Worm (Caenorhabditis elegans) whole organism, midembryonic: Measurements from ENCODE around the gene bbs-8.

Experiments used
- T22C8.4 ChIP-seq: fragments of 200-800 bp; sonication (Bioruptor generic); IDR thresholded peaks from 2 replicates; pipeline ENCODE4 v1.3.6; 2022; ENCODE audit warnings: missing genetic modification characterization, missing compliant biosample characterization
- cog-1 ChIP-seq: sonication (generic microtip); optimal IDR thresholded peaks from 2 replicates; lab custom pipeline; 2016; ENCODE audit warnings: missing genetic modification characterization, missing compliant biosample characterization
- flt-1 ChIP-seq: fragments of 200-800 bp; sonication (Bioruptor generic); IDR thresholded peaks from 2 replicates; pipeline ENCODE4 v1.3.6; 2022; ENCODE audit warnings: missing genetic modification characterization, missing compliant biosample characterization
- klf-2 ChIP-seq: fragments of 200-800 bp; sonication (Bioruptor generic); conservative IDR thresholded peaks from 2 replicates; pipeline ENCODE4 v1.3.6; 2022; ENCODE audit warnings: missing genetic modification reagents, missing genetic modification characterization, missing compliant biosample characterization
- med-1 ChIP-seq: sonication (generic microtip); optimal IDR thresholded peaks from 2 replicates; lab custom pipeline; 2017; ENCODE audit warnings: missing genetic modification characterization, mild to moderate bottlenecking, missing compliant biosample characterization, antibody characterized with exemption, missing genetic modification reagents; ENCODE audit not compliant: insufficient read depth
- ref-1 ChIP-seq: fragments of 200-800 bp; sonication (Bioruptor generic); conservative IDR thresholded peaks from 2 replicates; pipeline ENCODE4 v1.3.6; 2022; ENCODE audit warnings: missing genetic modification reagents, missing genetic modification characterization, missing compliant biosample characterization
- tab-1 ChIP-seq: fragments of 200-800 bp; sonication (Bioruptor generic); IDR thresholded peaks from 2 replicates; pipeline ENCODE4 v1.3.6; 2022; ENCODE audit warnings: missing genetic modification characterization, missing compliant biosample characterization
- ztf-23 ChIP-seq: fragments of 200-800 bp; sonication (Bioruptor generic); IDR thresholded peaks from 2 replicates; pipeline ENCODE4 v1.3.6; 2022; ENCODE audit warnings: missing genetic modification reagents, missing genetic modification characterization, missing compliant biosample characterization
- ztf-29 ChIP-seq: fragments of 200-800 bp; sonication (Bioruptor generic); IDR thresholded peaks from 2 replicates; pipeline ENCODE4 v1.3.6; 2022; ENCODE audit warnings: missing genetic modification reagents, missing genetic modification characterization, missing compliant biosample characterization

Gene bbs-8

ce11 chrV:6780166-6780565 is 15.3 kb upstream of the bbs-8 start, which contains the start of gene ZC404.15:
ZC404.15 (plus strand) TSS chrV:6780466.
- TF ChIP-seq T22C8.4 (GFP tag; lab: Robert Waterston, UW) (no peak), med-1 (GFP tag; lab: Kevin White, UChicago) (no peak), cog-1 (tag; lab: Kevin White, UChicago) (no peak), ztf-23 (GFP tag; lab: Robert Waterston, UW) (no peak), klf-2 (no peak), ref-1 (GFP tag; lab: Robert Waterston, UW) (no peak), flt-1 (GFP tag; lab: Robert Waterston, UW) (no peak), ztf-29 (GFP tag; lab: Robert Waterston, UW) (no peak), tab-1 (GFP tag; lab: Robert Waterston, UW) (no peak)

ce11 chrV:6778457-6778856 is 13.6 kb upstream of the bbs-8 start:
- TF ChIP-seq cog-1 (tag; lab: Kevin White, UChicago) (no peak), ref-1 (GFP tag; lab: Robert Waterston, UW) (no peak), ztf-29 (GFP tag; lab: Robert Waterston, UW) (no peak), flt-1 (GFP tag; lab: Robert Waterston, UW) (no peak), med-1 (GFP tag; lab: Kevin White, UChicago) (no peak), klf-2 (no peak)

ce11 chrV:6775708-6776107 is 10.8 kb upstream of the bbs-8 start, which contains the start of gene srh-28:
srh-28 (minus strand) TSS chrV:6775808.
- TF ChIP-seq tab-1 (GFP tag; lab: Robert Waterston, UW): no peak

- TF ChIP-seq tab-1 (GFP tag; lab: Robert Waterston, UW) (no peak), flt-1 (GFP tag; lab: Robert Waterston, UW) (no peak), ztf-23 (GFP tag; lab: Robert Waterston, UW) (no peak), ref-1 (GFP tag; lab: Robert Waterston, UW) (no peak), T22C8.4 (GFP tag; lab: Robert Waterston, UW) (no peak), cog-1 (tag; lab: Kevin White, UChicago) (no peak), ztf-29 (GFP tag; lab: Robert Waterston, UW) (no peak), med-1 (GFP tag; lab: Kevin White, UChicago) (no peak), klf-2 (no peak)
Observed at ce11 chrV:6773735-6774134, 8.9 kb upstream of the bbs-8 start, which contains the start of gene ZC404.16. ZC404.16 (minus strand) TSS chrV:6773835.

ce11 chrV:6771645-6772044 is 6.8 kb upstream of the bbs-8 start, which contains the start of gene srh-30:
srh-30 (minus strand) TSS chrV:6771745.
- no peak for TF ChIP-seq cog-1 (tag; lab: Kevin White, UChicago)
- TF ChIP-seq klf-2: no peak
- TF ChIP-seq tab-1 (GFP tag; lab: Robert Waterston, UW): no peak
- TF ChIP-seq ref-1 (GFP tag; lab: Robert Waterston, UW): no peak

ce11 chrV:6769440-6769839 is 4.6 kb upstream of the bbs-8 start:
- TF ChIP-seq ztf-23 (GFP tag; lab: Robert Waterston, UW) (no peak), klf-2 (no peak), ref-1 (GFP tag; lab: Robert Waterston, UW) (no peak), cog-1 (tag; lab: Kevin White, UChicago) (no peak), T22C8.4 (GFP tag; lab: Robert Waterston, UW) (no peak), tab-1 (GFP tag; lab: Robert Waterston, UW) (no peak), flt-1 (GFP tag; lab: Robert Waterston, UW) (no peak), ztf-29 (GFP tag; lab: Robert Waterston, UW) (no peak), med-1 (GFP tag; lab: Kevin White, UChicago) (no peak)

- no peak for TF ChIP-seq T22C8.4 (GFP tag; lab: Robert Waterston, UW)
- TF ChIP-seq cog-1 (tag; lab: Kevin White, UChicago): no peak
- TF ChIP-seq med-1 (GFP tag; lab: Kevin White, UChicago): no peak
- no peak for TF ChIP-seq ztf-29 (GFP tag; lab: Robert Waterston, UW)
- no peak for TF ChIP-seq ztf-23 (GFP tag; lab: Robert Waterston, UW)
- TF ChIP-seq flt-1 (GFP tag; lab: Robert Waterston, UW): no peak
- TF ChIP-seq ref-1 (GFP tag; lab: Robert Waterston, UW): no peak
- TF ChIP-seq klf-2: no peak
- TF ChIP-seq tab-1 (GFP tag; lab: Robert Waterston, UW): no peak
Observed at ce11 chrV:6768452-6768929, 3.6 kb upstream of the bbs-8 start, which contains the start of the genes T25F10.1 and clik-1. T25F10.1 (plus strand) TSS chrV:6768502. clik-1 (minus strand) TSS chrV:6768732.

ce11 chrV:6767576-6767975 is 2.7 kb upstream of the bbs-8 start:
- TF ChIP-seq T22C8.4 (GFP tag; lab: Robert Waterston, UW) (no peak), cog-1 (tag; lab: Kevin White, UChicago) (no peak), ztf-29 (GFP tag; lab: Robert Waterston, UW) (no peak), ref-1 (GFP tag; lab: Robert Waterston, UW) (no peak), tab-1 (GFP tag; lab: Robert Waterston, UW) (no peak)

ce11 chrV:6762361-6762760 is 2.5 kb downstream of the bbs-8 start, which contains the start of gene T25F10.4:
T25F10.4 (minus strand) TSS chrV:6762461.
- TF ChIP-seq flt-1 (GFP tag; lab: Robert Waterston, UW) (no peak), tab-1 (GFP tag; lab: Robert Waterston, UW) (no peak), ztf-29 (GFP tag; lab: Robert Waterston, UW) (no peak), T22C8.4 (GFP tag; lab: Robert Waterston, UW) (no peak)

- TF ChIP-seq tab-1 (GFP tag; lab: Robert Waterston, UW): no peak
- no peak for TF ChIP-seq ref-1 (GFP tag; lab: Robert Waterston, UW)
- no peak for TF ChIP-seq cog-1 (tag; lab: Kevin White, UChicago)
- no peak for TF ChIP-seq ztf-29 (GFP tag; lab: Robert Waterston, UW)
- TF ChIP-seq ztf-23 (GFP tag; lab: Robert Waterston, UW): no peak
- TF ChIP-seq flt-1 (GFP tag; lab: Robert Waterston, UW): no peak
- no peak for TF ChIP-seq klf-2
- TF ChIP-seq med-1 (GFP tag; lab: Kevin White, UChicago): no peak
- TF ChIP-seq T22C8.4 (GFP tag; lab: Robert Waterston, UW): no peak
Observed at ce11 chrV:6758017-6758416, 6.9 kb downstream of the bbs-8 start, which contains the start of gene dbl-1. dbl-1 (plus strand) TSS chrV:6758135.
